Worm (Caenorhabditis elegans) whole organism, early embryonic: ENCODE data around the gene ZK792.7.

ENCODE experiments used
- B0310.2 ChIP-seq: sonication (generic microtip); optimal IDR thresholded peaks from 2 replicates; lab custom pipeline; 2016; ENCODE audit warnings: mild to moderate bottlenecking, missing genetic modification characterization, missing compliant biosample characterization
- F13C5.2 ChIP-seq: sonication (generic microtip); optimal IDR thresholded peaks from 2 replicates; lab custom pipeline; 2017; ENCODE audit warnings: mild to moderate bottlenecking, missing genetic modification characterization, inconsistent platforms, missing compliant biosample characterization
- aly-1 ChIP-seq: sonication (generic microtip); optimal IDR thresholded peaks from 2 replicates; lab custom pipeline; 2016; ENCODE audit warnings: missing genetic modification characterization, missing compliant biosample characterization
- ama-1 ChIP-seq: fragments of 150-350 bp; optimal IDR thresholded peaks from 2 replicates; lab custom pipeline; 2014
- ceh-13 ChIP-seq: fragments of 200-800 bp; sonication (Bioruptor generic); optimal IDR thresholded peaks from 2 replicates; lab custom pipeline; 2018; ENCODE audit warnings: mild to moderate bottlenecking, missing genetic modification characterization, missing compliant biosample characterization
- ceh-36 ChIP-seq: sonication (generic microtip); optimal IDR thresholded peaks from 2 replicates; lab custom pipeline; 2016; ENCODE audit warnings: missing genetic modification characterization, inconsistent platforms, missing compliant biosample characterization
- ets-7 ChIP-seq: sonication (generic microtip); optimal IDR thresholded peaks from 2 replicates; lab custom pipeline; 2016; ENCODE audit warnings: missing genotype, missing genetic modification characterization, missing compliant biosample characterization
- flt-1 ChIP-seq: fragments of 200-800 bp; sonication (Bioruptor generic); IDR thresholded peaks from 2 replicates; pipeline ENCODE4 v1.3.6; 2022; ENCODE audit warnings: missing genetic modification characterization, missing compliant biosample characterization
- hmbx-1 ChIP-seq: sonication (generic microtip); optimal IDR thresholded peaks from 2 replicates; lab custom pipeline; 2016; ENCODE audit warnings: mild to moderate bottlenecking, missing genetic modification characterization, missing compliant biosample characterization
- hmg-4 ChIP-seq: fragments of 200-800 bp; sonication (Bioruptor generic); optimal IDR thresholded peaks from 2 replicates; lab custom pipeline; 2018; ENCODE audit warnings: mild to moderate bottlenecking, missing genetic modification characterization, missing compliant biosample characterization
- hnd-1 ChIP-seq: sonication (generic microtip); optimal IDR thresholded peaks from 2 replicates; lab custom pipeline; 2016; ENCODE audit warnings: missing genetic modification characterization, missing compliant biosample characterization
- pes-1 ChIP-seq: fragments of 200-800 bp; sonication (Bioruptor generic); IDR thresholded peaks from 2 replicates; pipeline ENCODE4 v1.3.6; 2022; ENCODE audit warnings: missing genetic modification reagents, missing genetic modification characterization, missing compliant biosample characterization
- scrt-1 ChIP-seq: fragments of 200-800 bp; sonication (Bioruptor generic); IDR thresholded peaks from 2 replicates; pipeline ENCODE4 v1.3.6; 2022; ENCODE audit warnings: missing genetic modification characterization, missing compliant biosample characterization
- sea-1 ChIP-seq: fragments of 200-800 bp; sonication (Bioruptor generic); conservative IDR thresholded peaks from 2 replicates; pipeline ENCODE4 v1.3.6; 2022; ENCODE audit warnings: missing genetic modification characterization, missing compliant biosample characterization
- tbx-11 ChIP-seq: fragments of 200-800 bp; sonication (Bioruptor generic); IDR thresholded peaks from 2 replicates; pipeline ENCODE4 v1.3.6; 2022; ENCODE audit warnings: missing genetic modification characterization, missing compliant biosample characterization
- tbx-37 ChIP-seq: fragments of 200-800 bp; sonication (Bioruptor generic); conservative IDR thresholded peaks from 2 replicates; pipeline ENCODE4 v1.3.6; 2022; ENCODE audit warnings: missing genetic modification reagents, missing genetic modification characterization, missing compliant biosample characterization
- tra-4 ChIP-seq: sonication (generic microtip); optimal IDR thresholded peaks from 2 replicates; lab custom pipeline; 2017; ENCODE audit warnings: missing genetic modification characterization, missing compliant biosample characterization

Gene ZK792.7

ce11 chrIV:11694143-11694542, at the start of gene ZK792.7:
ZK792.7 (plus strand) TSS chrIV:11694443.
- no peak for TF ChIP-seq tra-4 (tag; lab: Kevin White, UChicago)
- TF ChIP-seq flt-1 (GFP tag; lab: Robert Waterston, UW), result no peak
- TF ChIP-seq tbx-37 (GFP tag; lab: Robert Waterston, UW), result no peak
- no peak for TF ChIP-seq F13C5.2 (tag; lab: Kevin White, UChicago)
- no peak for TF ChIP-seq aly-1 (tag; lab: Kevin White, UChicago)
- TF ChIP-seq pes-1 (GFP tag; lab: Robert Waterston, UW), result no peak
- TF ChIP-seq ama-1 (lab: Kevin White, UChicago), result no peak
- TF ChIP-seq hnd-1 (tag; lab: Kevin White, UChicago), result no peak
- TF ChIP-seq hmg-4, result no peak
- TF ChIP-seq ceh-13, result no peak
- no peak for TF ChIP-seq sea-1 (GFP tag; lab: Robert Waterston, UW)
- TF ChIP-seq ets-7 (tag; lab: Kevin White, UChicago), result no peak
- no peak for TF ChIP-seq tbx-11 (GFP tag; lab: Robert Waterston, UW)
- no peak for TF ChIP-seq scrt-1 (GFP tag; lab: Robert Waterston, UW)
- TF ChIP-seq B0310.2 (tag; lab: Kevin White, UChicago), result no peak
- no peak for TF ChIP-seq ceh-36 (tag; lab: Kevin White, UChicago)
- TF ChIP-seq hmbx-1 (tag; lab: Kevin White, UChicago), result no peak

- TF ChIP-seq hmg-4 (no peak), tra-4 (tag; lab: Kevin White, UChicago) (no peak), tbx-37 (GFP tag; lab: Robert Waterston, UW) (no peak), B0310.2 (tag; lab: Kevin White, UChicago) (no peak), sea-1 (GFP tag; lab: Robert Waterston, UW) (no peak), ets-7 (tag; lab: Kevin White, UChicago) (no peak), ceh-36 (tag; lab: Kevin White, UChicago) (no peak), flt-1 (GFP tag; lab: Robert Waterston, UW) (no peak), ceh-13 (no peak), tbx-11 (GFP tag; lab: Robert Waterston, UW) (no peak), scrt-1 (GFP tag; lab: Robert Waterston, UW) (no peak), ama-1 (lab: Kevin White, UChicago) (no peak), F13C5.2 (tag; lab: Kevin White, UChicago) (no peak), pes-1 (GFP tag; lab: Robert Waterston, UW) (no peak), hmbx-1 (tag; lab: Kevin White, UChicago) (no peak)
Observed at ce11 chrIV:11644705-11645104, 49.5 kb upstream of the ZK792.7 start.

ce11 chrIV:11645354-11645753, 48.9 kb upstream of the ZK792.7 start:
- TF ChIP-seq hmbx-1 (tag; lab: Kevin White, UChicago), result no peak
- no peak for TF ChIP-seq ets-7 (tag; lab: Kevin White, UChicago)
- no peak for TF ChIP-seq scrt-1 (GFP tag; lab: Robert Waterston, UW)
- no peak for TF ChIP-seq tra-4 (tag; lab: Kevin White, UChicago)
- no peak for TF ChIP-seq B0310.2 (tag; lab: Kevin White, UChicago)
- no peak for TF ChIP-seq sea-1 (GFP tag; lab: Robert Waterston, UW)
- TF ChIP-seq hnd-1 (tag; lab: Kevin White, UChicago), result no peak
- TF ChIP-seq ceh-13, result no peak

- TF ChIP-seq ceh-36 (tag; lab: Kevin White, UChicago) (no peak), tra-4 (tag; lab: Kevin White, UChicago) (no peak)
Observed at ce11 chrIV:11646908-11647307, 47.3 kb upstream of the ZK792.7 start.

- no peak for TF ChIP-seq ceh-36 (tag; lab: Kevin White, UChicago)
- TF ChIP-seq ama-1 (lab: Kevin White, UChicago), result no peak
- TF ChIP-seq ets-7 (tag; lab: Kevin White, UChicago), result no peak
- no peak for TF ChIP-seq scrt-1 (GFP tag; lab: Robert Waterston, UW)
- no peak for TF ChIP-seq pes-1 (GFP tag; lab: Robert Waterston, UW)
- no peak for TF ChIP-seq hnd-1 (tag; lab: Kevin White, UChicago)
- TF ChIP-seq ceh-13, result no peak
- no peak for TF ChIP-seq sea-1 (GFP tag; lab: Robert Waterston, UW)
- no peak for TF ChIP-seq tbx-11 (GFP tag; lab: Robert Waterston, UW)
- TF ChIP-seq B0310.2 (tag; lab: Kevin White, UChicago), result no peak
- TF ChIP-seq hmg-4, result no peak
- no peak for TF ChIP-seq hmbx-1 (tag; lab: Kevin White, UChicago)
- no peak for TF ChIP-seq aly-1 (tag; lab: Kevin White, UChicago)
- no peak for TF ChIP-seq F13C5.2 (tag; lab: Kevin White, UChicago)
- no peak for TF ChIP-seq flt-1 (GFP tag; lab: Robert Waterston, UW)
- no peak for TF ChIP-seq tbx-37 (GFP tag; lab: Robert Waterston, UW)
- no peak for TF ChIP-seq tra-4 (tag; lab: Kevin White, UChicago)
Observed at ce11 chrIV:11649031-11649430, 45.2 kb upstream of the ZK792.7 start, which contains the start of gene ZK809.8. ZK809.8 (minus strand) TSS chrIV:11649064.

ce11 chrIV:11650344-11650743, 43.9 kb upstream of the ZK792.7 start:
- no peak for TF ChIP-seq hmbx-1 (tag; lab: Kevin White, UChicago)
- no peak for TF ChIP-seq B0310.2 (tag; lab: Kevin White, UChicago)
- TF ChIP-seq pes-1 (GFP tag; lab: Robert Waterston, UW), result no peak

DNA sequence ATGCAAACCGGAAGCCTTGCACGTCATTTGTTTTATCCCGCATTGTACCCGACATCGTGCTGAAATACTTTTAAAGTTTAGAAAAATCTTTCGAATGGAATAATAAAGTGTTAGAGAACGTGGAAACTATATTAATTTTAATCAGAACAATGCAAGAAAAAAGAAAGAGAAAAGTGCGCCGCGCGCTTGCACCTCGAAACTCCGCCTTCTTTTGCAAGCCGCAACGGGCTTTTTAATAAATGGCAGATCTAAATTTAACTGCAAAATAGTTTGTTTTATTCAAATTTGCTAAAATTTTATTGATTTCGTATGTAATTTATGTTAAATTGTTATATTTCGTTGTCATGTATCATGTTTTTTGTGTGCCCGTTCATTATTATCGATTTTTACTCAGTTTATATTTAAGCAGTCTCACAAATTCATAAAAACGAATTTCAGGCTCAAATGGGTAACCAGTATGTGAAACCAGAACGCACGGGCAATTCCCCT, 42.2 kb upstream of the ZK792.7 start, which contains the start of the genes acl-3 and ndub-6:
TSS of gene acl-3 (minus strand) at position 59 of the 489 bp plus-strand sequence.
TSS of gene ndub-6 (plus strand) at position 439 of the 489 bp plus-strand sequence.
- no peak for TF ChIP-seq hmbx-1 (tag; lab: Kevin White, UChicago)
